Fruit fly (Drosophila melanogaster) whole organism, wandering third instar larva: ENCODE measurements around the gene Mst57Da.

ENCODE experiments used
- Dif ChIP-seq: fragments of 200-275, 200-300 bp; sonication (Bioruptor generic); optimal IDR thresholded peaks from 2 replicates; lab custom pipeline; 2018; ENCODE audit warnings: missing biosample characterization, missing genetic modification characterization; ENCODE audit not compliant: partially characterized antibody
- Hr78 ChIP-seq: fragments of >200 bp; optimal IDR thresholded peaks from 2 replicates; lab custom pipeline; 2017; ENCODE audit warnings: missing biosample characterization, missing genetic modification characterization
- Hr83 ChIP-seq: fragments of 200-300 bp; sonication (Bioruptor generic); optimal IDR thresholded peaks from 2 replicates; lab custom pipeline; 2016; ENCODE audit warnings: missing biosample characterization, mild to moderate bottlenecking, missing genetic modification characterization, moderate library complexity; ENCODE audit not compliant: poor library complexity, severe bottlenecking
- Myc ChIP-seq: fragments of >200 bp; optimal IDR thresholded peaks from 2 replicates; lab custom pipeline; 2017
- dmrt93B ChIP-seq: fragments of 200-800 bp; sonication (Bioruptor generic); optimal IDR thresholded peaks from 2 replicates; lab custom pipeline; 2018; ENCODE audit warnings: missing biosample characterization, mild to moderate bottlenecking, missing genetic modification characterization
- dsf ChIP-seq: sonication (Bioruptor generic); optimal IDR thresholded peaks from 2 replicates; lab custom pipeline; 2016; ENCODE audit warnings: missing biosample characterization, missing genetic modification characterization, borderline replicate concordance
- foxo ChIP-seq, 2 experiments: fragments of 200-800 bp; sonication (Bioruptor generic); optimal IDR thresholded peaks; 2 replicates in 1 of 2; 3 replicates in 1 of 2; lab custom pipeline; 2016 to 2017; ENCODE audit warnings: missing biosample characterization in 2 of 2, missing genetic modification characterization in 2 of 2
- fru ChIP-seq: fragments of 200-800 bp; sonication (Bioruptor generic); optimal IDR thresholded peaks from 3 replicates; lab custom pipeline; 2016; ENCODE audit warnings: missing biosample characterization, mild to moderate bottlenecking, missing genetic modification characterization
- lola ChIP-seq: fragments of >200 bp; optimal IDR thresholded peaks from 2 replicates; lab custom pipeline; 2017; ENCODE audit warnings: missing biosample characterization, missing genetic modification characterization
- psq ChIP-seq: fragments of 200-800 bp; sonication (Bioruptor generic); optimal IDR thresholded peaks from 3 replicates; lab custom pipeline; 2017; ENCODE audit warnings: missing biosample characterization, mild to moderate bottlenecking, missing genetic modification characterization, moderate library complexity
- usp ChIP-seq: fragments of >200 bp; optimal IDR thresholded peaks from 2 replicates; lab custom pipeline; 2017; ENCODE audit warnings: missing biosample characterization, missing genetic modification characterization

DNA sequence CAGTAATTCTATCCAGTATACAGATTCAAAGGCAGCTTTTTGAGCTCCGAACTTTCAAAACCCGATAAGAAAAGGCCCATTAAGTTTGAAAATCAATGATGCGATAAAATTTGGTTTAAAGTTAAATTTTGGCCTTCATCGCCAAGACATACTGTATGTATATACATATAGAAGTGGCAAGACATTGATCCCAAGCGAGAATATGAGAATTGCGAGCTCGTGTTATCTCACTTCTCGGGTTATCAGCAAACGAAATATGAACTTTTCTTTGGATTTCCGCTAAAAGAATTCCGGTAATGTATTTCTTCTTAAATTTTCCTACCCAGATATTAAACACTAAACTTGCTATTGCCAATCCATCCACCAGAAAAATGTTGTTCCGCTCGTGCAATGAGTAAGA lies 45.4 kb upstream of the Mst57Da start:
- TF ChIP-seq dsf (GFP tag; lab: Kevin White, UChicago) (no peak), dmrt93B (GFP tag; lab: Kevin White, UChicago) (no peak), fru (GFP tag; lab: Kevin White, UChicago) (no peak), foxo (GFP tag; optimal IDR thresholded peaks at IDR 0.05; lab: Kevin White, UChicago) (no peak), lola (GFP tag; lab: Kevin White, UChicago) (no peak), Hr78 (no peak), psq (GFP tag; lab: Kevin White, UChicago) (no peak), Hr83 (GFP tag; lab: Kevin White, UChicago) (no peak), Dif (GFP tag; lab: Kevin White, UChicago) (no peak), usp (no peak), Myc (lab: Kevin White, UChicago) (no peak)
